Worm (Caenorhabditis elegans) whole organism, L1 larva: ENCODE results near the gene T16G12.6.
A peak's percentile ranks its signal among the peaks of the same experiment; 100 is the strongest.

Experiments
- C04F5.9 ChIP-seq: sonication (generic microtip); optimal IDR thresholded peaks from 2 replicates; lab custom pipeline; 2016; ENCODE audit warnings: missing genetic modification characterization, missing compliant biosample characterization
- C16A3.4 ChIP-seq: fragments of 150-350 bp; optimal IDR thresholded peaks from 2 replicates; lab custom pipeline; 2014; ENCODE audit warnings: missing biosample characterization, missing genetic modification characterization
- C34B4.2 ChIP-seq: sonication (generic microtip); optimal IDR thresholded peaks from 2 replicates; lab custom pipeline; 2017; ENCODE audit warnings: mild to moderate bottlenecking, missing genetic modification characterization, missing compliant biosample characterization
- aha-1 ChIP-seq: fragments of 150-350 bp; optimal IDR thresholded peaks from 2 replicates; lab custom pipeline; 2014; ENCODE audit warnings: missing biosample characterization, missing genetic modification characterization
- alr-1 ChIP-seq: fragments of 200-800 bp; sonication (Bioruptor generic); optimal IDR thresholded peaks from 2 replicates; lab custom pipeline; 2018; ENCODE audit warnings: borderline replicate concordance, mild to moderate bottlenecking, missing genetic modification characterization, missing compliant biosample characterization
- aly-2 ChIP-seq: fragments of 150-350 bp; optimal IDR thresholded peaks from 2 replicates; lab custom pipeline; 2014; ENCODE audit warnings: missing biosample characterization, missing genetic modification characterization
- ama-1 ChIP-seq: fragments of 150-350 bp; optimal IDR thresholded peaks from 2 replicates; lab custom pipeline; 2014
- ceh-63 ChIP-seq: fragments of 200-800 bp; sonication (Bioruptor generic); optimal IDR thresholded peaks from 2 replicates; lab custom pipeline; 2018; ENCODE audit warnings: mild to moderate bottlenecking, missing genetic modification characterization, missing compliant biosample characterization
- ceh-8 ChIP-seq: fragments of 200-800 bp; sonication (Bioruptor generic); optimal IDR thresholded peaks from 2 replicates; lab custom pipeline; 2018; ENCODE audit warnings: mild to moderate bottlenecking, missing genetic modification characterization, moderate library complexity, missing compliant biosample characterization
- ceh-88 ChIP-seq: fragments of 200-800 bp; sonication (Bioruptor generic); IDR thresholded peaks from 2 replicates; pipeline ENCODE4 v1.3.6; 2022; ENCODE audit warnings: missing genetic modification characterization, missing compliant biosample characterization
- ceh-90 ChIP-seq: sonication (generic microtip); optimal IDR thresholded peaks from 2 replicates; lab custom pipeline; 2016; ENCODE audit warnings: missing genetic modification characterization, missing compliant biosample characterization
- ces-1 ChIP-seq: fragments of 150-350 bp; optimal IDR thresholded peaks from 2 replicates; lab custom pipeline; 2014; ENCODE audit warnings: missing biosample characterization, missing genetic modification reagents, missing genetic modification characterization
- dpl-1 ChIP-seq, 3 experiments: fragments of 150-350 bp in 2 of 3; sonication (generic microtip) in 1 of 3; optimal IDR thresholded peaks; 2 replicates each; lab custom pipeline; 2014 to 2017; ENCODE audit warnings: missing biosample characterization in 3 of 3, missing genetic modification characterization in 3 of 3, missing genetic modification reagents in 3 of 3
- dsc-1 ChIP-seq: sonication (generic microtip); optimal IDR thresholded peaks from 2 replicates; lab custom pipeline; 2016; ENCODE audit warnings: mild to moderate bottlenecking, missing genetic modification characterization, missing compliant biosample characterization
- egl-13 ChIP-seq: sonication (generic microtip); optimal IDR thresholded peaks from 2 replicates; lab custom pipeline; 2016; ENCODE audit warnings: missing genotype, missing genetic modification reagents, missing genetic modification characterization, missing compliant biosample characterization
- egl-27 ChIP-seq, 2 experiments: fragments of 150-350 bp in 1 of 2; sonication (generic microtip); optimal IDR thresholded peaks; 3 replicates each; lab custom pipeline; 2017 to 2018; ENCODE audit warnings: missing biosample characterization in 2 of 2, missing genetic modification characterization in 2 of 2, missing genetic modification reagents in 2 of 2
- elt-2 ChIP-seq: sonication (generic microtip); optimal IDR thresholded peaks from 2 replicates; lab custom pipeline; 2016; ENCODE audit warnings: missing genetic modification characterization, mild to moderate bottlenecking, inconsistent platforms, missing compliant biosample characterization, missing genetic modification reagents
- elt-3 ChIP-seq, 6 experiments: fragments of 150-350 bp in 1 of 6; sonication (generic microtip); optimal IDR thresholded peaks; 2 replicates each; lab custom pipeline; 2017 to 2018; ENCODE audit warnings: missing biosample characterization in 6 of 6, missing genetic modification characterization in 6 of 6, inconsistent platforms in 1 of 6
- ets-5 ChIP-seq: fragments of 200-800 bp; sonication (Bioruptor generic); IDR thresholded peaks from 2 replicates; pipeline ENCODE4 v1.3.6; 2022; ENCODE audit warnings: missing genetic modification characterization, missing compliant biosample characterization
- fkh-10 ChIP-seq: sonication (generic microtip); optimal IDR thresholded peaks from 2 replicates; lab custom pipeline; 2017; ENCODE audit warnings: missing biosample characterization, missing genetic modification reagents, missing genetic modification characterization
- fkh-4 ChIP-seq: sonication (generic microtip); optimal IDR thresholded peaks from 2 replicates; lab custom pipeline; 2016; ENCODE audit warnings: missing compliant biosample characterization, missing genetic modification characterization, borderline replicate concordance
- grh-1 ChIP-seq: fragments of 200-800 bp; sonication (Bioruptor generic); IDR thresholded peaks from 2 replicates; pipeline ENCODE4 v1.3.6; 2022; ENCODE audit warnings: missing genetic modification reagents, missing genetic modification characterization, missing compliant biosample characterization
- hpl-2 ChIP-seq: fragments of 150-350 bp; optimal IDR thresholded peaks from 2 replicates; lab custom pipeline; 2014; ENCODE audit warnings: missing biosample characterization, missing genetic modification reagents, missing genetic modification characterization
- jun-1 ChIP-seq: fragments of 150-350 bp; optimal IDR thresholded peaks from 2 replicates; lab custom pipeline; 2014; ENCODE audit warnings: missing biosample characterization, missing genetic modification reagents, missing genetic modification characterization
- lin-13 ChIP-seq: fragments of 150-350 bp; optimal IDR thresholded peaks from 2 replicates; lab custom pipeline; 2014; ENCODE audit warnings: missing biosample characterization, missing genetic modification reagents, missing genetic modification characterization
- lin-15B ChIP-seq: fragments of 150-350 bp; sonication (generic microtip); optimal IDR thresholded peaks from 3 replicates; lab custom pipeline; 2014; ENCODE audit warnings: missing biosample characterization, missing genetic modification characterization
- lsy-2 ChIP-seq, 2 experiments: fragments of 150-350 bp; optimal IDR thresholded peaks; 2 replicates each; lab custom pipeline; 2014; ENCODE audit warnings: missing biosample characterization in 2 of 2, missing genetic modification characterization in 2 of 2
- mab-9 ChIP-seq: fragments of 200-800 bp; sonication (Bioruptor generic); IDR thresholded peaks from 2 replicates; pipeline ENCODE4 v1.3.6; 2022; ENCODE audit warnings: missing genetic modification reagents, missing genetic modification characterization, missing compliant biosample characterization
- mep-1 ChIP-seq: fragments of 150-350 bp; optimal IDR thresholded peaks from 2 replicates; lab custom pipeline; 2014; ENCODE audit warnings: missing biosample characterization, missing genetic modification characterization
- nhr-11 ChIP-seq: fragments of 150-350 bp; optimal IDR thresholded peaks from 2 replicates; lab custom pipeline; 2014; ENCODE audit warnings: missing biosample characterization, missing genetic modification characterization
- nhr-12 ChIP-seq: sonication (generic microtip); optimal IDR thresholded peaks from 2 replicates; lab custom pipeline; 2017; ENCODE audit warnings: missing biosample characterization, missing genetic modification characterization
- nhr-19 ChIP-seq: fragments of 200-800 bp; sonication (Bioruptor generic); conservative IDR thresholded peaks from 2 replicates; pipeline ENCODE4 v1.3.6; 2022; ENCODE audit warnings: missing genetic modification characterization, missing compliant biosample characterization
- nhr-20 ChIP-seq: sonication (generic microtip); optimal IDR thresholded peaks from 2 replicates; lab custom pipeline; 2016; ENCODE audit warnings: mild to moderate bottlenecking, missing genetic modification characterization, missing compliant biosample characterization
- nhr-237 ChIP-seq: fragments of 150-350 bp; optimal IDR thresholded peaks from 2 replicates; lab custom pipeline; 2014; ENCODE audit warnings: missing biosample characterization, missing genetic modification characterization
- nhr-28 ChIP-seq: fragments of 150-350 bp; optimal IDR thresholded peaks from 2 replicates; lab custom pipeline; 2014; ENCODE audit warnings: missing biosample characterization, missing genetic modification characterization
- nhr-47 ChIP-seq: sonication (generic microtip); optimal IDR thresholded peaks from 2 replicates; lab custom pipeline; 2016; ENCODE audit warnings: mild to moderate bottlenecking, missing genetic modification characterization, moderate library complexity, missing compliant biosample characterization
- nhr-71 ChIP-seq: sonication (generic microtip); optimal IDR thresholded peaks from 2 replicates; lab custom pipeline; 2016; ENCODE audit warnings: mild to moderate bottlenecking, missing genetic modification characterization, moderate library complexity, missing compliant biosample characterization
- nhr-76 ChIP-seq: sonication (generic microtip); optimal IDR thresholded peaks from 2 replicates; lab custom pipeline; 2017; ENCODE audit warnings: missing biosample characterization, missing genetic modification characterization
- nhr-77 ChIP-seq: fragments of 150-350 bp; optimal IDR thresholded peaks from 2 replicates; lab custom pipeline; 2014; ENCODE audit warnings: missing biosample characterization, missing genetic modification characterization
- nhr-84 ChIP-seq: sonication (generic microtip); optimal IDR thresholded peaks from 2 replicates; lab custom pipeline; 2017; ENCODE audit warnings: missing biosample characterization, missing genetic modification characterization
- nhr-85 ChIP-seq: sonication (generic microtip); peaks from one replicate; lab custom pipeline; 2016; ENCODE audit warnings: missing genetic modification characterization, inconsistent platforms, missing compliant biosample characterization
- nhr-90 ChIP-seq: sonication (generic microtip); optimal IDR thresholded peaks from 2 replicates; lab custom pipeline; 2016; ENCODE audit warnings: mild to moderate bottlenecking, missing genetic modification characterization, missing compliant biosample characterization; ENCODE audit not compliant: poor library complexity
- pax-3 ChIP-seq: fragments of 200-800 bp; sonication (Bioruptor generic); optimal IDR thresholded peaks from 2 replicates; lab custom pipeline; 2018; ENCODE audit warnings: mild to moderate bottlenecking, missing genetic modification characterization, moderate library complexity, missing compliant biosample characterization
- snpc-4 ChIP-seq: fragments of 150-350 bp; optimal IDR thresholded peaks from 2 replicates; lab custom pipeline; 2014; ENCODE audit warnings: missing biosample characterization, missing genetic modification characterization
- sox-4 ChIP-seq: sonication (generic microtip); optimal IDR thresholded peaks from 2 replicates; lab custom pipeline; 2016; ENCODE audit warnings: missing genetic modification characterization, missing compliant biosample characterization
- sup-37 ChIP-seq: fragments of 200-800 bp; sonication (Bioruptor generic); optimal IDR thresholded peaks from 2 replicates; lab custom pipeline; 2018; ENCODE audit warnings: mild to moderate bottlenecking, missing genetic modification characterization, missing compliant biosample characterization
- swsn-7 ChIP-seq: sonication (generic microtip); optimal IDR thresholded peaks from 2 replicates; lab custom pipeline; 2016; ENCODE audit warnings: missing genetic modification characterization, missing compliant biosample characterization
- tbx-2 ChIP-seq: sonication (generic microtip); optimal IDR thresholded peaks from 2 replicates; lab custom pipeline; 2016; ENCODE audit warnings: missing genetic modification characterization, missing compliant biosample characterization
- tlp-1 ChIP-seq: fragments of 150-350 bp; optimal IDR thresholded peaks from 2 replicates; lab custom pipeline; 2014; ENCODE audit warnings: missing biosample characterization, missing genetic modification characterization
- unc-130 ChIP-seq: fragments of 150-350 bp; optimal IDR thresholded peaks from 2 replicates; lab custom pipeline; 2017; ENCODE audit warnings: missing biosample characterization, missing genetic modification characterization, inconsistent platforms
- unc-30 ChIP-seq: sonication (generic microtip); optimal IDR thresholded peaks from 2 replicates; lab custom pipeline; 2017; ENCODE audit warnings: missing biosample characterization, missing genetic modification characterization
- unc-62 ChIP-seq: fragments of 150-350 bp; optimal IDR thresholded peaks from 2 replicates; lab custom pipeline; 2014; ENCODE audit warnings: missing biosample characterization, missing genetic modification reagents, missing genetic modification characterization
- unc-86 ChIP-seq: sonication (generic microtip); optimal IDR thresholded peaks from 2 replicates; lab custom pipeline; 2016; ENCODE audit warnings: missing genetic modification characterization, missing compliant biosample characterization
- unc-98 ChIP-seq: fragments of 200-800 bp; sonication (Bioruptor generic); IDR thresholded peaks from 2 replicates; pipeline ENCODE4 v1.3.6; 2022; ENCODE audit warnings: missing genetic modification characterization, missing compliant biosample characterization
- zag-1 ChIP-seq: fragments of 150-350 bp; optimal IDR thresholded peaks from 2 replicates; lab custom pipeline; 2014; ENCODE audit warnings: missing biosample characterization, missing genetic modification characterization

Gene T16G12.6

ce11 chrIII:10114662-10115061, 45.3 kb downstream of the T16G12.6 start, which contains the start of the genes ZK1128.1 and mett-10:
Gene ZK1128.1 (minus strand): TSS chrIII:10114760.
Gene mett-10 (plus strand): TSS chrIII:10115036.
- TF ChIP-seq nhr-237 (tag; lab: Kevin White, UChicago) = no peak
- TF ChIP-seq nhr-20 (tag; lab: Kevin White, UChicago) = no peak
- TF ChIP-seq unc-130 (tag; lab: Kevin White, UChicago) = peak; percentile 63
- no peak for TF ChIP-seq tbx-2 (tag; lab: Kevin White, UChicago)
- peak; percentile 4 for TF ChIP-seq lin-15B
- TF ChIP-seq nhr-47 (tag; lab: Kevin White, UChicago) = peak; percentile 31
- no peak for TF ChIP-seq nhr-12 (tag; lab: Kevin White, UChicago)
- no peak for TF ChIP-seq lin-13 (GFP tag; lab: Kevin White, UChicago)
- no peak for TF ChIP-seq nhr-77 (tag; lab: Kevin White, UChicago)
- no peak for TF ChIP-seq egl-27 (tag; optimal IDR thresholded peaks at IDR 0.05; lab: Kevin White, UChicago)
- TF ChIP-seq nhr-76 = no peak
- no peak for TF ChIP-seq pax-3 (tag; lab: Kevin White, UChicago)
- no peak for TF ChIP-seq aha-1 (tag; lab: Kevin White, UChicago)
- peak; percentile 46 to 67 for TF ChIP-seq lsy-2 (tag; optimal IDR thresholded peaks at IDR 0.05; lab: Kevin White, UChicago)
- TF ChIP-seq fkh-10 (GFP tag; lab: Kevin White, UChicago) = no peak
- no peak for TF ChIP-seq C04F5.9 (tag; lab: Kevin White, UChicago)
- TF ChIP-seq nhr-84 = no peak
- TF ChIP-seq snpc-4 (tag; lab: Kevin White, UChicago) = no peak
- no peak for TF ChIP-seq swsn-7
- TF ChIP-seq ceh-8 = no peak
- TF ChIP-seq hpl-2 (GFP tag; lab: Kevin White, UChicago) = no peak
- TF ChIP-seq mep-1 (tag; lab: Kevin White, UChicago) = peak; percentile 23
- no peak for TF ChIP-seq unc-62 (GFP tag; lab: Kevin White, UChicago)
- no peak for TF ChIP-seq fkh-4
- TF ChIP-seq elt-2 = no peak
- TF ChIP-seq ama-1 (lab: Kevin White, UChicago) = no peak
- no peak for TF ChIP-seq sox-4 (tag; lab: Kevin White, UChicago)
- TF ChIP-seq nhr-90 (tag; lab: Kevin White, UChicago) = no peak
- TF ChIP-seq unc-98 (GFP tag; lab: Robert Waterston, UW) = no peak
- no peak for TF ChIP-seq C16A3.4 (tag; lab: Kevin White, UChicago)
- TF ChIP-seq C34B4.2 (tag; lab: Kevin White, UChicago) = no peak
- no peak for TF ChIP-seq grh-1 (GFP tag; lab: Robert Waterston, UW)
- no peak for TF ChIP-seq nhr-28
- TF ChIP-seq unc-30 (tag; lab: Kevin White, UChicago) = no peak
- no peak for TF ChIP-seq elt-3 (tag; optimal IDR thresholded peaks at IDR 0.05; lab: Kevin White, UChicago)
- TF ChIP-seq mab-9 = no peak
- TF ChIP-seq nhr-19 (GFP tag; lab: Robert Waterston, UW) = no peak
- TF ChIP-seq jun-1 = no peak
- no peak for TF ChIP-seq sup-37 (GFP tag; lab: Kevin White, UChicago)
- TF ChIP-seq aly-2 (tag; lab: Kevin White, UChicago) = no peak
- TF ChIP-seq ceh-63 (GFP tag; lab: Kevin White, UChicago) = no peak
- no peak for TF ChIP-seq zag-1 (tag; lab: Kevin White, UChicago)
- TF ChIP-seq alr-1 = no peak
- peak; percentile 34 for TF ChIP-seq nhr-71 (tag; lab: Kevin White, UChicago)
- peak; percentile 9 for TF ChIP-seq unc-86 (tag; lab: Kevin White, UChicago)
- no peak for TF ChIP-seq ceh-90 (tag; lab: Kevin White, UChicago)
- TF ChIP-seq nhr-11 (tag; lab: Kevin White, UChicago) = no peak
- TF ChIP-seq ets-5 (GFP tag; lab: Robert Waterston, UW) = no peak
- TF ChIP-seq tlp-1 (tag; lab: Kevin White, UChicago) = no peak
- peak; percentile 23 to 62 (median 41) for TF ChIP-seq dpl-1 (GFP tag; optimal IDR thresholded peaks at IDR 0.05; lab: Kevin White, UChicago)
- no peak for TF ChIP-seq ceh-88 (GFP tag; lab: Robert Waterston, UW)
- no peak for TF ChIP-seq ces-1 (GFP tag; lab: Kevin White, UChicago)
- TF ChIP-seq egl-13 (tag; lab: Kevin White, UChicago) = no peak
- no peak for TF ChIP-seq dsc-1
- peak; percentile 25 for TF ChIP-seq nhr-85 (tag; lab: Kevin White, UChicago)
